Fruit fly (Drosophila melanogaster) whole organism, embryonic: ENCODE measurements around the gene CG17187.

Experiments
- Aef1 ChIP-seq: fragments of 200-800 bp; sonication (Bioruptor generic); IDR thresholded peaks from 3 replicates; pipeline ENCODE4 v1.3.6; 2022; ENCODE audit warnings: missing biosample characterization, missing genetic modification characterization
- CG11085 ChIP-seq: fragments of 200-800 bp; sonication (Bioruptor generic); IDR thresholded peaks from 2 replicates; pipeline ENCODE4 v1.3.6; 2022; ENCODE audit warnings: missing biosample characterization, missing genetic modification characterization
- CG11696 ChIP-seq: fragments of 200-800 bp; sonication (Bioruptor generic); IDR thresholded peaks from 2 replicates; pipeline ENCODE4 v1.3.6; 2022; ENCODE audit warnings: missing biosample characterization, missing genetic modification characterization
- CG13123 ChIP-seq: fragments of 200-800 bp; sonication (Bioruptor generic); optimal IDR thresholded peaks from 2 replicates; lab custom pipeline; 2016; ENCODE audit warnings: missing biosample characterization, missing genetic modification characterization
- CG14667 ChIP-seq: fragments of 200-800 bp; sonication (Bioruptor generic); IDR thresholded peaks from 2 replicates; pipeline ENCODE4 v1.3.6; 2022; ENCODE audit warnings: missing biosample characterization, missing genetic modification characterization
- CG17361 ChIP-seq: fragments of 200-800 bp; sonication (Bioruptor generic); IDR thresholded peaks from 3 replicates; pipeline ENCODE4 v1.3.6; 2022; ENCODE audit warnings: missing biosample characterization, missing genetic modification characterization
- CG2116 ChIP-seq: fragments of 200-800 bp; sonication (Bioruptor generic); optimal IDR thresholded peaks from 3 replicates; lab custom pipeline; 2018; ENCODE audit warnings: missing biosample characterization, mild to moderate bottlenecking, missing genetic modification characterization
- CG2120 ChIP-seq: fragments of 200-800 bp; sonication (Bioruptor generic); optimal IDR thresholded peaks from 3 replicates; lab custom pipeline; 2016; ENCODE audit warnings: missing biosample characterization, missing genetic modification characterization
- CG2712 ChIP-seq: fragments of 200-800 bp; optimal IDR thresholded peaks from 3 replicates; lab custom pipeline; 2019; ENCODE audit warnings: missing biosample characterization, mild to moderate bottlenecking, missing genetic modification characterization, moderate library complexity
- CG2889 ChIP-seq: fragments of 200-800 bp; sonication (Bioruptor generic); IDR thresholded peaks from 3 replicates; pipeline ENCODE4 v1.3.6; 2022; ENCODE audit warnings: missing biosample characterization, missing genetic modification characterization
- CG30431 ChIP-seq: fragments of 200-800 bp; sonication (Bioruptor generic); optimal IDR thresholded peaks from 2 replicates; lab custom pipeline; 2017; ENCODE audit warnings: missing biosample characterization, missing genetic modification characterization
- CG31224 ChIP-seq: fragments of 200-800 bp; sonication (Bioruptor generic); IDR thresholded peaks from 2 replicates; pipeline ENCODE4 v1.3.6; 2022; ENCODE audit warnings: missing biosample characterization, missing genetic modification characterization
- CG31388 ChIP-seq: fragments of 200-800 bp; sonication (Bioruptor generic); optimal IDR thresholded peaks from 2 replicates; lab custom pipeline; 2016; ENCODE audit warnings: missing biosample characterization, missing genetic modification characterization
- CG32532 ChIP-seq: fragments of 200-800 bp; sonication (Bioruptor generic); IDR thresholded peaks from 2 replicates; pipeline ENCODE4 v1.3.6; 2022; ENCODE audit warnings: missing biosample characterization, missing genetic modification characterization
- CG3847 ChIP-seq: fragments of 200-800 bp; sonication (Bioruptor generic); IDR thresholded peaks from 2 replicates; pipeline ENCODE4 v1.3.6; 2022; ENCODE audit warnings: missing biosample characterization, missing genetic modification characterization
- CG3995 ChIP-seq: fragments of 200-800 bp; sonication (Bioruptor generic); optimal IDR thresholded peaks from 3 replicates; lab custom pipeline; 2016; ENCODE audit warnings: missing biosample characterization, missing genetic modification characterization
- CG4328 ChIP-seq: fragments of 200-800 bp; sonication (Bioruptor generic); optimal IDR thresholded peaks from 3 replicates; lab custom pipeline; 2017; ENCODE audit warnings: missing biosample characterization, missing genetic modification reagents, missing genetic modification characterization
- CG4424 ChIP-seq: fragments of 200-800 bp; sonication (Bioruptor generic); optimal IDR thresholded peaks from 3 replicates; lab custom pipeline; 2016; ENCODE audit warnings: missing biosample characterization, missing genetic modification characterization
- CG7372 ChIP-seq: fragments of 200-800 bp; sonication (Bioruptor generic); IDR thresholded peaks from 2 replicates; pipeline ENCODE4 v1.3.6; 2022; ENCODE audit warnings: missing biosample characterization, missing genetic modification characterization
- CG7987 ChIP-seq: fragments of 200-800 bp; sonication (Bioruptor generic); optimal IDR thresholded peaks from 2 replicates; lab custom pipeline; 2018; ENCODE audit warnings: missing biosample characterization, mild to moderate bottlenecking, missing genetic modification characterization, moderate library complexity
- CG8388 ChIP-seq: fragments of 200-800 bp; sonication (Bioruptor generic); optimal IDR thresholded peaks from 2 replicates; lab custom pipeline; 2019; ENCODE audit warnings: missing biosample characterization, mild to moderate bottlenecking, missing genetic modification characterization, moderate library complexity
- CG9609 ChIP-seq: fragments of 200-800 bp; sonication (Bioruptor generic); optimal IDR thresholded peaks from 3 replicates; lab custom pipeline; 2016; ENCODE audit warnings: missing biosample characterization, missing genetic modification characterization
- CTCF ChIP-seq: fragments of 200-800 bp; sonication (Bioruptor generic); optimal IDR thresholded peaks from 2 replicates; lab custom pipeline; 2017; ENCODE audit warnings: missing biosample characterization, mild to moderate bottlenecking, missing genetic modification characterization, moderate library complexity
- Dad ChIP-seq: fragments of 200-800 bp; sonication (Bioruptor generic); optimal IDR thresholded peaks from 3 replicates; lab custom pipeline; 2016; ENCODE audit warnings: missing biosample characterization, missing genetic modification characterization
- Deaf1 ChIP-seq: fragments of 200-800 bp; optimal IDR thresholded peaks from 3 replicates; lab custom pipeline; 2019; ENCODE audit warnings: missing biosample characterization, mild to moderate bottlenecking, missing genetic modification characterization, moderate library complexity
- Dll ChIP-seq: fragments of 200-800 bp; sonication (Bioruptor generic); IDR thresholded peaks from 4 replicates; pipeline ENCODE4 v1.3.6; 2022; ENCODE audit warnings: missing biosample characterization, missing genetic modification characterization; ENCODE audit not compliant: partially characterized antibody
- Dref ChIP-seq: fragments of 200-800 bp; sonication (Bioruptor generic); IDR thresholded peaks from 2 replicates; pipeline ENCODE4 v1.3.6; 2022; ENCODE audit warnings: missing biosample characterization, missing genetic modification characterization
- HLHmδ ChIP-seq: fragments of 200-800 bp; sonication (Bioruptor generic); optimal IDR thresholded peaks from 2 replicates; lab custom pipeline; 2018; ENCODE audit warnings: missing biosample characterization, mild to moderate bottlenecking, missing genetic modification characterization, moderate library complexity
- Lhr ChIP-seq: fragments of 200-800 bp; sonication (Bioruptor generic); optimal IDR thresholded peaks from 3 replicates; lab custom pipeline; 2017; ENCODE audit warnings: mild to moderate bottlenecking, missing biosample characterization, missing genetic modification reagents, missing genetic modification characterization
- NK7.1 ChIP-seq: fragments of 200-800 bp; sonication (Bioruptor generic); optimal IDR thresholded peaks from 3 replicates; lab custom pipeline; 2016; ENCODE audit warnings: missing biosample characterization, missing genetic modification characterization
- NfI ChIP-seq: fragments of 200-800 bp; sonication (Bioruptor generic); optimal IDR thresholded peaks from 3 replicates; lab custom pipeline; 2018; ENCODE audit warnings: missing biosample characterization, mild to moderate bottlenecking, missing genetic modification characterization, moderate library complexity
- Oli ChIP-seq: fragments of 200-800 bp; sonication (Bioruptor generic); optimal IDR thresholded peaks from 2 replicates; lab custom pipeline; 2018; ENCODE audit warnings: missing biosample characterization, mild to moderate bottlenecking, missing genetic modification characterization, moderate library complexity
- Sox102F ChIP-seq: fragments of 200-800 bp; sonication (Bioruptor generic); optimal IDR thresholded peaks from 2 replicates; lab custom pipeline; 2018; ENCODE audit warnings: missing biosample characterization, mild to moderate bottlenecking, missing genetic modification characterization, moderate library complexity
- dpn ChIP-seq, 2 experiments: fragments of 200-800 bp; sonication (Bioruptor generic); optimal IDR thresholded peaks; 3 replicates each; lab custom pipeline; 2016; ENCODE audit warnings: missing biosample characterization in 2 of 2, missing genetic modification characterization in 2 of 2
- eve ChIP-seq, 2 experiments: fragments of >200 bp; optimal IDR thresholded peaks; 2 replicates each; lab custom pipeline; 2017; ENCODE audit warnings: missing biosample characterization in 2 of 2, missing genetic modification characterization in 2 of 2
- grn ChIP-seq: fragments of 200-800 bp; sonication (Bioruptor generic); optimal IDR thresholded peaks from 3 replicates; lab custom pipeline; 2017; ENCODE audit warnings: missing biosample characterization, missing genetic modification characterization
- h ChIP-seq: fragments of >200 bp; optimal IDR thresholded peaks from 2 replicates; lab custom pipeline; 2017
- hb ChIP-seq: fragments of 200-800 bp; sonication (Bioruptor generic); IDR thresholded peaks from 3 replicates; pipeline ENCODE4 v1.3.6; 2022; ENCODE audit warnings: missing biosample characterization, missing genetic modification characterization; ENCODE audit not compliant: partially characterized antibody
- jigr1 ChIP-seq: fragments of 200-800 bp; sonication (Bioruptor generic); IDR thresholded peaks from 3 replicates; pipeline ENCODE4 v1.3.6; 2022; ENCODE audit warnings: missing biosample characterization, missing genetic modification characterization
- klu ChIP-seq: fragments of 200-800 bp; sonication (Bioruptor generic); IDR thresholded peaks from 2 replicates; pipeline ENCODE4 v1.3.6; 2022; ENCODE audit warnings: missing biosample characterization, missing genetic modification characterization
- lov ChIP-seq, 2 experiments: fragments of 200-800 bp in 1 of 2; fragments of >200 bp in 1 of 2; sonication (Bioruptor generic) in 1 of 2; IDR thresholded peaks in 1 of 2; optimal IDR thresholded peaks in 1 of 2; 2 replicates in 1 of 2; 3 replicates in 1 of 2; pipeline versions ENCODE4 v1.3.6 to Lab custom; 2017 to 2022; ENCODE audit warnings: missing biosample characterization in 1 of 2, missing genetic modification characterization in 1 of 2
- ranshi ChIP-seq: fragments of 200-800 bp; sonication (Bioruptor generic); IDR thresholded peaks from 2 replicates; pipeline ENCODE4 v1.3.6; 2022; ENCODE audit warnings: missing biosample characterization, missing genetic modification characterization
- sens-2 ChIP-seq: fragments of 200-800 bp; sonication (Bioruptor generic); IDR thresholded peaks from 2 replicates; pipeline ENCODE4 v1.3.6; 2022; ENCODE audit warnings: missing biosample characterization, missing genetic modification characterization
- sima ChIP-seq: fragments of 200-800 bp; sonication (Bioruptor generic); optimal IDR thresholded peaks from 2 replicates; lab custom pipeline; 2016; ENCODE audit warnings: missing biosample characterization, missing genetic modification characterization
- slou ChIP-seq: fragments of 200-800 bp; sonication (Bioruptor generic); optimal IDR thresholded peaks from 3 replicates; lab custom pipeline; 2016; ENCODE audit warnings: missing biosample characterization, missing genetic modification characterization
- stwl ChIP-seq: fragments of 200-800 bp; sonication (Bioruptor generic); optimal IDR thresholded peaks from 3 replicates; lab custom pipeline; 2018; ENCODE audit warnings: missing biosample characterization, mild to moderate bottlenecking, missing genetic modification characterization, moderate library complexity
- tgo ChIP-seq: fragments of 200-800 bp; sonication (Bioruptor generic); IDR thresholded peaks from 3 replicates; pipeline ENCODE4 v1.3.6; 2022; ENCODE audit warnings: missing biosample characterization, missing genetic modification characterization
- twi ChIP-seq: fragments of 200-800 bp; optimal IDR thresholded peaks from 2 replicates; lab custom pipeline; 2019; ENCODE audit warnings: missing biosample characterization, mild to moderate bottlenecking, missing genetic modification characterization, moderate library complexity
- usp ChIP-seq: fragments of >200 bp; optimal IDR thresholded peaks from 2 replicates; lab custom pipeline; 2017; ENCODE audit warnings: missing biosample characterization, missing genetic modification characterization
- yki ChIP-seq: fragments of >200 bp; optimal IDR thresholded peaks from 3 replicates; lab custom pipeline; 2018
- zf30C ChIP-seq: fragments of 200-800 bp; sonication (Bioruptor generic); optimal IDR thresholded peaks from 3 replicates; lab custom pipeline; 2018; ENCODE audit warnings: missing biosample characterization, mild to moderate bottlenecking, missing genetic modification characterization

Gene CG17187

DNA sequence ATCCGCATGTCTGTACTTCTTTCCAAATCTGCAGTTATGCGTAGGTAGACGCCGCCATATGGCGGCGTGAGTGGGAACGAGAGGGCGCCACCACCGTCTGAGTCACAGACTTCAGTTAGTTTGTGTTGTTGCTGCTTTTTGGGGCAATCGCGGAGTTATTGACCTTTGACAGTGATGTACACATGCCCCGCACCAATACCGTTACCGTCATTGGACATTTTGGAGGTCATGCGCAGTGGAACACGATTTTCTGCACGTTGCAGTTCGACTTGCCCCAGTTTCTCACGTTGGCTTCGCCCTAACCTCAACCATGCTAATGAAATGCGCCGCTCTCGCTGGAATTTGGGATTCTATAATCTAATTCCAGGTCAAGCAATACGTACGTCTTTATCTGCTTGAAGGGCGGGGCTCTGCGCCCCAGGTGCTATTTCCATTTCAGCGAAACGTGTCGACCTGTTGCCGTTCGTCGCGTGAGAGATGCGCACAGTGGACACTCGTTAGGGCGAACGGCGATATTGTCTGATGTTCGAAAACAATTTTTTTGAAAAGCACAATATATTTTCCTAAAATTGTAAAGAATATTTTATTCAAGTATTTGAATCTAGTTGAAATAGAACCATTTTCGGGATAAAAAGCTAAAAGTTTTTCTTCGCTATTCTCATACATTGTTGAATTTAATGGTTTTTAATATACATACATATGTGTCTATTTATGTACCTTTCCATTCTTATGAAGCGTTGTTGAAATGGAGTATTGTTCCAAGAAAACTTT is 20.2 kb downstream of the CG17187 start (continued):
- TF ChIP-seq stwl (tag; lab: Kevin White, UChicago) (no peak), HLHmδ (no peak), zf30C (no peak), Aef1 (GFP tag; lab: Robert Waterston, UW) (peak; percentile 66; the same call in 2 of the 3 replicates), sima (GFP tag; lab: Kevin White, UChicago) (no peak), hb (GFP tag; lab: Robert Waterston, UW) (no peak), Dll (GFP tag; lab: Robert Waterston, UW) (0 out of 4 replicates have a peak, but pooled peaks have one; percentile 20), CG31224 (GFP tag; lab: Robert Waterston, UW) (peak; percentile 67), CG2116 (GFP tag; lab: Kevin White, UChicago) (peak; percentile 18), Dref (GFP tag; lab: Robert Waterston, UW) (peak; percentile 18; the same call in 1 of the 2 replicates), jigr1 (no peak), NK7.1 (GFP tag; lab: Kevin White, UChicago) (peak; percentile 35), CG11696 (GFP tag; lab: Robert Waterston, UW) (0 out of 2 replicates have a peak, but pooled peaks have one; percentile 17), grn (GFP tag; lab: Kevin White, UChicago) (no peak), CG7372 (GFP tag; lab: Robert Waterston, UW) (peak; percentile 55; the same call in 1 of the 2 replicates), CG11085 (GFP tag; lab: Robert Waterston, UW) (peak; percentile 64), sens-2 (GFP tag; lab: Robert Waterston, UW) (no peak; the same call in 1 of the 2 replicates), Deaf1 (tag; lab: Kevin White, UChicago) (peak; percentile 35), CG2120 (GFP tag; lab: Kevin White, UChicago) (peak; percentile 90), CG13123 (GFP tag; lab: Kevin White, UChicago) (no peak), Lhr (no peak), CG9609 (GFP tag; lab: Kevin White, UChicago) (peak; percentile 62), klu (peak; percentile 60), Dad (GFP tag; lab: Kevin White, UChicago) (peak; percentile 47), CG7987 (GFP tag; lab: Kevin White, UChicago) (peak; percentile 35), Sox102F (GFP tag; lab: Kevin White, UChicago) (peak; percentile 75), lov (optimal IDR thresholded peaks at IDR 0.05; lab: Kevin White, UChicago) (no peak), lov (GFP tag; IDR thresholded peaks at IDR 0.05; lab: Robert Waterston, UW) (peak; percentile 71; the same call in 1 of the 3 replicates), CG4424 (GFP tag; lab: Kevin White, UChicago) (peak; percentile 71), twi (tag; lab: Kevin White, UChicago) (peak; percentile 6), CTCF (peak; percentile 86), yki (lab: Kevin White, UChicago) (no peak), CG4328 (GFP tag; lab: Kevin White, UChicago) (no peak), usp (no peak), eve (GFP tag; optimal IDR thresholded peaks at IDR 0.05; lab: Kevin White, UChicago) (no peak), CG17361 (peak; percentile 66), CG31388 (GFP tag; lab: Kevin White, UChicago) (peak; percentile 19), h (lab: Kevin White, UChicago) (no peak), CG2712 (tag; lab: Kevin White, UChicago) (peak; percentile 72), slou (GFP tag; lab: Kevin White, UChicago) (peak; percentile 57), CG32532 (GFP tag; lab: Robert Waterston, UW) (peak; percentile 90), CG14667 (peak; percentile 70), ranshi (GFP tag; lab: Robert Waterston, UW) (peak; percentile 68), Oli (tag; lab: Kevin White, UChicago) (peak; percentile 58), dpn (GFP tag; optimal IDR thresholded peaks at IDR 0.05; lab: Kevin White, UChicago) (peak; percentile 78 to 86), tgo (GFP tag; lab: Robert Waterston, UW) (peak; percentile 79), CG8388 (GFP tag; lab: Kevin White, UChicago) (peak; percentile 43), CG3847 (GFP tag; lab: Robert Waterston, UW) (peak; percentile 56), NfI (peak; percentile 73), CG30431 (peak; percentile 32), CG2889 (GFP tag; lab: Robert Waterston, UW) (peak; percentile 64), CG3995 (GFP tag; lab: Kevin White, UChicago) (peak; percentile 2)
